Fruit fly (Drosophila melanogaster) Kc167 (cell line): Measurements from ENCODE around the gene Syn1.

ENCODE experiments used
- Myc ChIP-seq: fragments of >200 bp; optimal IDR thresholded peaks from 2 replicates; lab custom pipeline; 2017; ENCODE audit warnings: missing external identifiers
- Sin3A ChIP-seq: fragments of >200 bp; optimal IDR thresholded peaks from 2 replicates; lab custom pipeline; 2018; ENCODE audit warnings: missing external identifiers
- h ChIP-seq: fragments of >200 bp; optimal IDR thresholded peaks from 3 replicates; lab custom pipeline; 2018; ENCODE audit warnings: missing external identifiers
- insv ChIP-seq: fragments of >200 bp; optimal IDR thresholded peaks from 3 replicates; lab custom pipeline; 2018; ENCODE audit warnings: missing external identifiers
- psq ChIP-seq: fragments of >200 bp; optimal IDR thresholded peaks from 2 replicates; lab custom pipeline; 2017; ENCODE audit warnings: missing external identifiers
- ttk ChIP-seq: sonication (Bioruptor generic); optimal IDR thresholded peaks from 2 replicates; lab custom pipeline; 2017; ENCODE audit warnings: missing external identifiers

Gene Syn1

dm6 chr3L:21744169-21744568 is 26.2 kb downstream of the Syn1 start, which contains the start of gene CG14565:
Gene CG14565, minus strand, starts transcription at chr3L:21744269.
- TF ChIP-seq ttk (lab: Kevin White, UChicago) (no peak), psq (no peak), Myc (no peak), Sin3A (no peak)

- TF ChIP-seq psq (no peak), Myc (no peak), Sin3A (no peak), insv (lab: Kevin White, UChicago) (no peak), h (lab: Kevin White, UChicago) (no peak), ttk (lab: Kevin White, UChicago) (no peak)
Observed at dm6 chr3L:21741234-21741633, 29.1 kb downstream of the Syn1 start, which contains the start of gene CG14572. Gene CG14572, plus strand, starts transcription at chr3L:21741534.

dm6 chr3L:21740209-21740608 is 30.1 kb downstream of the Syn1 start, which contains the start of gene CG14566:
Gene CG14566, minus strand, starts transcription at chr3L:21740309.
- TF ChIP-seq psq (no peak), ttk (lab: Kevin White, UChicago) (no peak), Sin3A (no peak), h (lab: Kevin White, UChicago) (no peak), insv (lab: Kevin White, UChicago) (no peak), Myc (no peak)

dm6 chr3L:21739017-21739730 is 31.2 kb downstream of the Syn1 start:
- no peak for TF ChIP-seq Sin3A
- no peak for TF ChIP-seq ttk (lab: Kevin White, UChicago)
- TF ChIP-seq psq = no peak
- TF ChIP-seq Myc = no peak
- no peak for TF ChIP-seq insv (lab: Kevin White, UChicago)

dm6 chr3L:21738175-21739016 is 31.9 kb downstream of the Syn1 start, which contains the start of gene CG14567:
Gene CG14567, minus strand, starts transcription at chr3L:21738430.
- TF ChIP-seq psq (no peak), Sin3A (no peak), insv (lab: Kevin White, UChicago) (no peak), Myc (no peak), ttk (lab: Kevin White, UChicago) (no peak), h (lab: Kevin White, UChicago) (no peak)

dm6 chr3L:21733799-21734198 is 36.5 kb downstream of the Syn1 start, which contains the start of gene CG14573:
Gene CG14573, plus strand, starts transcription at chr3L:21734099.
- no peak for TF ChIP-seq Sin3A
- no peak for TF ChIP-seq insv (lab: Kevin White, UChicago)
- TF ChIP-seq h (lab: Kevin White, UChicago) = no peak
- no peak for TF ChIP-seq psq
- no peak for TF ChIP-seq ttk (lab: Kevin White, UChicago)
- no peak for TF ChIP-seq Myc

- TF ChIP-seq ttk (lab: Kevin White, UChicago) (no peak), psq (no peak), h (lab: Kevin White, UChicago) (no peak)
Observed at dm6 chr3L:21733387-21733786, 36.9 kb downstream of the Syn1 start, which contains the start of gene CG14568. Gene CG14568, minus strand, starts transcription at chr3L:21733487.

dm6 chr3L:21731104-21731600 is 39.2 kb downstream of the Syn1 start, which contains the start of gene CG14569:
Gene CG14569, minus strand, starts transcription at chr3L:21731550.
- TF ChIP-seq insv (lab: Kevin White, UChicago) = no peak
- no peak for TF ChIP-seq h (lab: Kevin White, UChicago)
- TF ChIP-seq Sin3A = no peak
- TF ChIP-seq Myc = no peak
- TF ChIP-seq psq = no peak
- no peak for TF ChIP-seq ttk (lab: Kevin White, UChicago)

dm6 chr3L:21730354-21730753 is 40.0 kb downstream of the Syn1 start, which contains the start of gene CG14570:
Gene CG14570, minus strand, starts transcription at chr3L:21730454.
- TF ChIP-seq Sin3A = no peak
- no peak for TF ChIP-seq insv (lab: Kevin White, UChicago)
- TF ChIP-seq Myc = no peak
- no peak for TF ChIP-seq h (lab: Kevin White, UChicago)
- no peak for TF ChIP-seq psq
- no peak for TF ChIP-seq ttk (lab: Kevin White, UChicago)

dm6 chr3L:21728616-21729047 is 41.7 kb downstream of the Syn1 start, which contains the start of the genes CG11247 and Polr2H:
Gene CG11247, minus strand, starts transcription at chr3L:21728806.
Gene Polr2H, plus strand, starts transcription at chr3L:21728932.
- TF ChIP-seq h (lab: Kevin White, UChicago) = no peak
- TF ChIP-seq ttk (lab: Kevin White, UChicago) = no peak

- TF ChIP-seq Myc = no peak
- TF ChIP-seq h (lab: Kevin White, UChicago) = no peak
- no peak for TF ChIP-seq Sin3A
- TF ChIP-seq insv (lab: Kevin White, UChicago) = no peak
- no peak for TF ChIP-seq ttk (lab: Kevin White, UChicago)
- no peak for TF ChIP-seq psq
Observed at dm6 chr3L:21727728-21728124, 42.6 kb downstream of the Syn1 start.

- no peak for TF ChIP-seq Sin3A
- no peak for TF ChIP-seq insv (lab: Kevin White, UChicago)
- TF ChIP-seq psq = no peak
- TF ChIP-seq h (lab: Kevin White, UChicago) = no peak
- no peak for TF ChIP-seq Myc
- no peak for TF ChIP-seq ttk (lab: Kevin White, UChicago)
Observed at dm6 chr3L:21727013-21727727, 43.2 kb downstream of the Syn1 start.
